Fruit fly (Drosophila melanogaster) S2 (cell line): ENCODE measurements around the gene REPTOR-BP.

Experiments
- CG8478 ChIP-seq: fragments of >200 bp; optimal IDR thresholded peaks from 2 replicates; lab custom pipeline; 2018
- CTCF ChIP-seq, 2 experiments: fragments of >200 bp; optimal IDR thresholded peaks; 2 replicates each; lab custom pipeline; 2018

DNA sequence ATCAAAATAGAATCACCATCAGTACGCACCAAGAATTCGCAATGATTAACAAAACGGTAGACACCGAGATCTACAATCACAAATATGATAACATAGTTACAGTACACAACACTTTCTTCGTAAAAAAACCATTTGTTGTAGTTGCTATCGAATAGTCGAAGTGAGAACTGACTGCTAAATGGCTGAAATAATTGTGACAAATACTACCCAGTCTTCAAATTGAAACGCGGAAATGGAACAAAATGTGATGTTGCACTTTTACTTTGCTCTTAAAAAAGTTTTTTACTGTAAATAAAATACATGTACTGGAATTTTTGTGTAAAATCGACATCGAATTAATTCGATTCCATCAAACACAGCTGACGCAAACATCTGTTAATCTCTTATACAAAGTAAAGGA, 32.4 kb upstream of the REPTOR-BP start, which contains the start of gene ova:
- TF ChIP-seq CG8478 (lab: Kevin White, UChicago) (no peak), CTCF (optimal IDR thresholded peaks at IDR 0.05; lab: Kevin White, UChicago) (no peak)
